Fruit fly (Drosophila melanogaster) whole organism, embryonic: Measurements from ENCODE around the gene CG42685.

Experiments used
- Abd-B ChIP-seq: fragments of 200-800 bp; sonication (Bioruptor generic); optimal IDR thresholded peaks from 2 replicates; lab custom pipeline; 2018; ENCODE audit warnings: missing biosample characterization, mild to moderate bottlenecking, missing genetic modification characterization, moderate library complexity
- Atf-2 ChIP-seq: fragments of 200-800 bp; sonication (Bioruptor generic); optimal IDR thresholded peaks from 2 replicates; lab custom pipeline; 2016; ENCODE audit warnings: missing biosample characterization, missing genetic modification characterization
- CG10147 ChIP-seq: fragments of 200-800 bp; sonication (Bioruptor generic); optimal IDR thresholded peaks from 2 replicates; lab custom pipeline; 2019; ENCODE audit warnings: missing biosample characterization, mild to moderate bottlenecking, missing genetic modification characterization, moderate library complexity
- CG10366 ChIP-seq: fragments of 200-800 bp; sonication (Bioruptor generic); IDR thresholded peaks from 2 replicates; pipeline ENCODE4 v1.3.6; 2022; ENCODE audit warnings: missing biosample characterization, missing genetic modification characterization
- CG12219 ChIP-seq: fragments of 200-800 bp; sonication (Bioruptor generic); optimal IDR thresholded peaks from 3 replicates; lab custom pipeline; 2018; ENCODE audit warnings: missing biosample characterization, mild to moderate bottlenecking, missing genetic modification characterization
- CG12942 ChIP-seq: fragments of 200-800 bp; sonication (Bioruptor generic); optimal IDR thresholded peaks from 3 replicates; lab custom pipeline; 2016; ENCODE audit warnings: missing biosample characterization, missing genetic modification characterization
- CG17568 ChIP-seq: fragments of 200-800 bp; sonication (Bioruptor generic); optimal IDR thresholded peaks from 2 replicates; lab custom pipeline; 2018; ENCODE audit warnings: missing biosample characterization, mild to moderate bottlenecking, missing genetic modification characterization, moderate library complexity
- CG18476 ChIP-seq: fragments of 200-800 bp; sonication (Bioruptor generic); optimal IDR thresholded peaks from 2 replicates; lab custom pipeline; 2016; ENCODE audit warnings: missing biosample characterization, mild to moderate bottlenecking, missing genetic modification characterization
- CG18619 ChIP-seq: fragments of 200-800 bp; sonication (Bioruptor generic); optimal IDR thresholded peaks from 3 replicates; lab custom pipeline; 2017; ENCODE audit warnings: missing biosample characterization, mild to moderate bottlenecking, missing genetic modification characterization
- CG2116 ChIP-seq: fragments of 200-800 bp; sonication (Bioruptor generic); optimal IDR thresholded peaks from 3 replicates; lab custom pipeline; 2018; ENCODE audit warnings: missing biosample characterization, mild to moderate bottlenecking, missing genetic modification characterization
- CG3407 ChIP-seq: fragments of 200-800 bp; sonication (Bioruptor generic); optimal IDR thresholded peaks from 2 replicates; lab custom pipeline; 2018; ENCODE audit warnings: missing biosample characterization, mild to moderate bottlenecking, missing genetic modification characterization
- CG4707 ChIP-seq: fragments of 200-800 bp; sonication (Bioruptor generic); optimal IDR thresholded peaks from 2 replicates; lab custom pipeline; 2018; ENCODE audit warnings: missing biosample characterization, mild to moderate bottlenecking, missing genetic modification characterization, moderate library complexity
- CG4820 ChIP-seq: fragments of 200-800 bp; sonication (Bioruptor generic); optimal IDR thresholded peaks from 3 replicates; lab custom pipeline; 2016; ENCODE audit warnings: missing biosample characterization, missing genetic modification characterization
- CG6254 ChIP-seq: fragments of 200-800 bp; sonication (Bioruptor generic); optimal IDR thresholded peaks from 3 replicates; lab custom pipeline; 2017; ENCODE audit warnings: mild to moderate bottlenecking, missing biosample characterization, missing genetic modification reagents, missing genetic modification characterization
- CG6272 ChIP-seq: fragments of 200-800 bp; sonication (Bioruptor generic); IDR thresholded peaks from 2 replicates; pipeline ENCODE4 v1.3.6; 2022; ENCODE audit warnings: missing biosample characterization, missing genetic modification characterization
- CG7372 ChIP-seq: fragments of 200-800 bp; sonication (Bioruptor generic); IDR thresholded peaks from 2 replicates; pipeline ENCODE4 v1.3.6; 2022; ENCODE audit warnings: missing biosample characterization, missing genetic modification characterization
- CG8290 ChIP-seq, 3 experiments: fragments of 200-800 bp; sonication (Bioruptor generic); optimal IDR thresholded peaks; 2 replicates each; lab custom pipeline; 2016 to 2019; ENCODE audit warnings: missing biosample characterization in 3 of 3, missing genetic modification characterization in 3 of 3, mild to moderate bottlenecking in 2 of 3, moderate library complexity in 1 of 3
- CG9727 ChIP-seq: fragments of 200-800 bp; sonication (Bioruptor generic); optimal IDR thresholded peaks from 3 replicates; lab custom pipeline; 2017; ENCODE audit warnings: missing biosample characterization, mild to moderate bottlenecking, missing genetic modification characterization
- D19A ChIP-seq: fragments of 200-800 bp; optimal IDR thresholded peaks from 3 replicates; lab custom pipeline; 2019; ENCODE audit warnings: missing biosample characterization, mild to moderate bottlenecking, missing genetic modification characterization, moderate library complexity
- Doc2 ChIP-seq: fragments of 200-800 bp; sonication (Bioruptor generic); IDR thresholded peaks from 2 replicates; pipeline ENCODE4 v1.3.6; 2022; ENCODE audit warnings: missing biosample characterization, missing genetic modification characterization
- GATAe ChIP-seq: fragments of 200-800 bp; sonication (Bioruptor generic); conservative IDR thresholded peaks from 2 replicates; pipeline ENCODE4 v1.3.6; 2022; ENCODE audit warnings: missing biosample characterization, missing genetic modification characterization
- HLH54F ChIP-seq: fragments of 200-800 bp; sonication (Bioruptor generic); optimal IDR thresholded peaks from 3 replicates; lab custom pipeline; 2016; ENCODE audit warnings: missing biosample characterization, missing genetic modification characterization
- Mad ChIP-seq: fragments of 200-800 bp; sonication (Bioruptor generic); optimal IDR thresholded peaks from 2 replicates; lab custom pipeline; 2016; ENCODE audit warnings: missing biosample characterization, missing genetic modification characterization
- Max ChIP-seq: fragments of 200-800 bp; sonication (Bioruptor generic); optimal IDR thresholded peaks from 2 replicates; lab custom pipeline; 2016; ENCODE audit warnings: missing biosample characterization, mild to moderate bottlenecking, missing genetic modification characterization
- Sox100B ChIP-seq: fragments of 200-800 bp; sonication (Bioruptor generic); optimal IDR thresholded peaks from 3 replicates; lab custom pipeline; 2018; ENCODE audit warnings: missing biosample characterization, mild to moderate bottlenecking, missing genetic modification characterization
- ap ChIP-seq: fragments of 200-800 bp; sonication (Bioruptor generic); IDR thresholded peaks from 2 replicates; pipeline ENCODE4 v1.3.6; 2022; ENCODE audit warnings: missing biosample characterization, missing genetic modification characterization
- bigmax ChIP-seq: fragments of 200-800 bp; sonication (Bioruptor generic); optimal IDR thresholded peaks from 2 replicates; lab custom pipeline; 2018; ENCODE audit warnings: missing biosample characterization, mild to moderate bottlenecking, missing genetic modification characterization
- br ChIP-seq: fragments of >200 bp; optimal IDR thresholded peaks from 2 replicates; lab custom pipeline; 2017
- ci ChIP-seq: fragments of 200-800 bp; sonication (Bioruptor generic); IDR thresholded peaks from 3 replicates; pipeline ENCODE4 v1.3.6; 2022; ENCODE audit warnings: missing biosample characterization, missing genetic modification characterization
- crp ChIP-seq, 2 experiments: fragments of 200-800 bp; sonication (Bioruptor generic); optimal IDR thresholded peaks; 2 replicates in 1 of 2; 3 replicates in 1 of 2; lab custom pipeline; 2017; ENCODE audit warnings: missing biosample characterization in 2 of 2, missing genetic modification characterization in 2 of 2, mild to moderate bottlenecking in 1 of 2, moderate library complexity in 1 of 2
- danr ChIP-seq: fragments of 200-800 bp; sonication (Bioruptor generic); IDR thresholded peaks from 2 replicates; pipeline ENCODE4 v1.3.6; 2022; ENCODE audit warnings: missing biosample characterization, missing genetic modification characterization
- dmrt99B ChIP-seq: fragments of 200-800 bp; sonication (Bioruptor generic); optimal IDR thresholded peaks from 2 replicates; lab custom pipeline; 2018; ENCODE audit warnings: missing biosample characterization, mild to moderate bottlenecking, missing genetic modification characterization, moderate library complexity
- gsb ChIP-seq: fragments of 200-800 bp; sonication (Bioruptor generic); IDR thresholded peaks from 2 replicates; pipeline ENCODE4 v1.3.6; 2022; ENCODE audit warnings: missing biosample characterization, missing genetic modification characterization
- gsb-n ChIP-seq: fragments of 200-800 bp; sonication (Bioruptor generic); optimal IDR thresholded peaks from 3 replicates; lab custom pipeline; 2018; ENCODE audit warnings: missing biosample characterization, mild to moderate bottlenecking, missing genetic modification characterization
- ham ChIP-seq: fragments of 200-800 bp; sonication (Bioruptor generic); IDR thresholded peaks from 2 replicates; pipeline ENCODE4 v1.3.6; 2022; ENCODE audit warnings: missing biosample characterization, missing genetic modification characterization
- hkb ChIP-seq, 2 experiments: fragments of 200-800 bp in 1 of 2; fragments of >200 bp in 1 of 2; sonication (Bioruptor generic) in 1 of 2; IDR thresholded peaks in 1 of 2; optimal IDR thresholded peaks in 1 of 2; 2 replicates each; pipeline versions ENCODE4 v1.3.6 to Lab custom; 2017 to 2022; ENCODE audit warnings: missing biosample characterization in 1 of 2, missing genetic modification characterization in 1 of 2
- jigr1 ChIP-seq: fragments of 200-800 bp; sonication (Bioruptor generic); IDR thresholded peaks from 3 replicates; pipeline ENCODE4 v1.3.6; 2022; ENCODE audit warnings: missing biosample characterization, missing genetic modification characterization
- kah ChIP-seq: fragments of 200-800 bp; sonication (Bioruptor generic); optimal IDR thresholded peaks from 2 replicates; lab custom pipeline; 2018; ENCODE audit warnings: missing biosample characterization, mild to moderate bottlenecking, missing genetic modification characterization
- kay ChIP-seq: fragments of 200-800 bp; sonication (Bioruptor generic); optimal IDR thresholded peaks from 2 replicates; lab custom pipeline; 2016; ENCODE audit warnings: missing biosample characterization, missing genetic modification characterization
- mam ChIP-seq: fragments of 200-800 bp; sonication (Bioruptor generic); optimal IDR thresholded peaks from 3 replicates; lab custom pipeline; 2016; ENCODE audit warnings: missing biosample characterization, missing genetic modification characterization
- mld ChIP-seq: fragments of 200-800 bp; sonication (Bioruptor generic); IDR thresholded peaks from 3 replicates; pipeline ENCODE4 v1.3.6; 2022; ENCODE audit warnings: missing biosample characterization, missing genetic modification characterization; ENCODE audit not compliant: partially characterized antibody
- odd ChIP-seq: fragments of 200-800 bp; sonication (Bioruptor generic); optimal IDR thresholded peaks from 2 replicates; lab custom pipeline; 2017; ENCODE audit warnings: missing biosample characterization, mild to moderate bottlenecking, missing genetic modification characterization
- otp ChIP-seq: fragments of 200-800 bp; sonication (Bioruptor generic); IDR thresholded peaks from 3 replicates; pipeline ENCODE4, ENCODE4 v1.3.6; 2022; ENCODE audit warnings: missing biosample characterization, missing genetic modification characterization
- pfk ChIP-seq: fragments of 200-800 bp; sonication (Bioruptor generic); optimal IDR thresholded peaks from 2 replicates; lab custom pipeline; 2018; ENCODE audit warnings: missing biosample characterization, mild to moderate bottlenecking, missing genetic modification characterization, moderate library complexity
- row ChIP-seq: fragments of 200-800 bp; sonication (Bioruptor generic); IDR thresholded peaks from 3 replicates; pipeline ENCODE4 v1.3.6; 2022; ENCODE audit warnings: missing biosample characterization, missing genetic modification characterization
- tin ChIP-seq: fragments of 200-800 bp; sonication (Bioruptor generic); optimal IDR thresholded peaks from 3 replicates; lab custom pipeline; 2016; ENCODE audit warnings: missing biosample characterization, missing genetic modification characterization
- tna ChIP-seq: fragments of 200-800 bp; sonication (Bioruptor generic); IDR thresholded peaks from 2 replicates; pipeline ENCODE4 v1.3.6; 2022; ENCODE audit warnings: missing biosample characterization, missing genetic modification characterization; ENCODE audit not compliant: partially characterized antibody
- trh ChIP-seq: fragments of 200-800 bp; sonication (Bioruptor generic); optimal IDR thresholded peaks from 2 replicates; lab custom pipeline; 2016; ENCODE audit warnings: missing biosample characterization, missing genetic modification characterization
- ttk ChIP-seq: fragments of 200-800 bp; sonication (Bioruptor generic); IDR thresholded peaks from 2 replicates; pipeline ENCODE4 v2.1.2; 2022; ENCODE audit warnings: missing biosample characterization, missing genetic modification characterization
- wek ChIP-seq: fragments of 200-800 bp; sonication (Bioruptor generic); optimal IDR thresholded peaks from 3 replicates; lab custom pipeline; 2018; ENCODE audit warnings: missing biosample characterization, mild to moderate bottlenecking, missing genetic modification characterization, moderate library complexity
- zfh2 ChIP-seq: fragments of 200-800 bp; sonication (Bioruptor generic); optimal IDR thresholded peaks from 2 replicates; lab custom pipeline; 2016; ENCODE audit warnings: missing biosample characterization, missing genetic modification characterization

Gene CG42685

dm6 chr2L:14701495-14701894, 28.5 kb downstream of the CG42685 start (continued):
- TF ChIP-seq br (lab: Kevin White, UChicago) (no peak), CG4820 (GFP tag; lab: Kevin White, UChicago) (peak; percentile 72), CG10147 (GFP tag; lab: Kevin White, UChicago) (peak; percentile 28), ap (GFP tag; lab: Robert Waterston, UW) (peak; percentile 54), CG4707 (GFP tag; lab: Kevin White, UChicago) (peak; percentile 38), CG18476 (peak; percentile 19), mld (no peak), CG9727 (GFP tag; lab: Kevin White, UChicago) (peak; percentile 61), ttk (GFP tag; lab: Robert Waterston, UW) (peak; percentile 67), wek (GFP tag; lab: Kevin White, UChicago) (peak; percentile 3), Max (peak; percentile 36), crp (GFP tag; optimal IDR thresholded peaks at IDR 0.05; lab: Kevin White, UChicago) (peak in 1 of 2 experiments; percentile 8), CG12219 (GFP tag; lab: Kevin White, UChicago) (peak; percentile 50), gsb (GFP tag; lab: Robert Waterston, UW) (no peak), CG12942 (GFP tag; lab: Kevin White, UChicago) (peak; percentile 18), jigr1 (GFP tag; lab: Robert Waterston, UW) (no peak), otp (GFP tag; lab: Robert Waterston, UW) (peak; percentile 72), odd (GFP tag; lab: Kevin White, UChicago) (no peak), CG3407 (peak; percentile 70), mam (no peak), bigmax (GFP tag; lab: Kevin White, UChicago) (no peak), kay (GFP tag; lab: Kevin White, UChicago) (no peak), CG7372 (GFP tag; lab: Robert Waterston, UW) (no peak), pfk (GFP tag; lab: Kevin White, UChicago) (no peak), CG2116 (GFP tag; lab: Kevin White, UChicago) (peak; percentile 9), CG8290 (GFP tag; optimal IDR thresholded peaks at IDR 0.05; lab: Kevin White, UChicago) (peak; percentile 30), CG8290 (tag; optimal IDR thresholded peaks at IDR 0.05; lab: Kevin White, UChicago) (peak in 1 of 2 experiments; percentile 60), Mad (GFP tag; lab: Kevin White, UChicago) (no peak), ham (GFP tag; lab: Robert Waterston, UW) (no peak), GATAe (no peak), row (GFP tag; lab: Robert Waterston, UW) (peak; percentile 63), Sox100B (GFP tag; lab: Kevin White, UChicago) (peak; percentile 19), hkb (optimal IDR thresholded peaks at IDR 0.05; lab: Kevin White, UChicago) (no peak), hkb (GFP tag; IDR thresholded peaks at IDR 0.05; lab: Robert Waterston, UW) (0 out of 2 replicates have a peak, but pooled peaks have one; percentile 26), danr (GFP tag; lab: Robert Waterston, UW) (no peak), kah (GFP tag; lab: Kevin White, UChicago) (no peak), Atf-2 (GFP tag; lab: Kevin White, UChicago) (no peak), CG6272 (GFP tag; lab: Robert Waterston, UW) (no peak), CG18619 (GFP tag; lab: Kevin White, UChicago) (peak; percentile 31), ci (GFP tag; lab: Robert Waterston, UW) (peak; percentile 91), trh (GFP tag; lab: Kevin White, UChicago) (peak; percentile 49), CG17568 (GFP tag; lab: Kevin White, UChicago) (peak; percentile 22), CG10366 (peak; percentile 65), Doc2 (no peak), HLH54F (no peak), dmrt99B (tag; lab: Kevin White, UChicago) (peak; percentile 60), tin (GFP tag; lab: Kevin White, UChicago) (peak; percentile 73), CG6254 (GFP tag; lab: Kevin White, UChicago) (no peak), Abd-B (peak; percentile 77), gsb-n (tag; lab: Kevin White, UChicago) (peak; percentile 69), zfh2 (no peak), tna (GFP tag; lab: Robert Waterston, UW) (no peak), D19A (peak; percentile 59)
